Fruit fly (Drosophila melanogaster): ENCODE results near the gene CG6785.

The CG6785 gene

DNA sequence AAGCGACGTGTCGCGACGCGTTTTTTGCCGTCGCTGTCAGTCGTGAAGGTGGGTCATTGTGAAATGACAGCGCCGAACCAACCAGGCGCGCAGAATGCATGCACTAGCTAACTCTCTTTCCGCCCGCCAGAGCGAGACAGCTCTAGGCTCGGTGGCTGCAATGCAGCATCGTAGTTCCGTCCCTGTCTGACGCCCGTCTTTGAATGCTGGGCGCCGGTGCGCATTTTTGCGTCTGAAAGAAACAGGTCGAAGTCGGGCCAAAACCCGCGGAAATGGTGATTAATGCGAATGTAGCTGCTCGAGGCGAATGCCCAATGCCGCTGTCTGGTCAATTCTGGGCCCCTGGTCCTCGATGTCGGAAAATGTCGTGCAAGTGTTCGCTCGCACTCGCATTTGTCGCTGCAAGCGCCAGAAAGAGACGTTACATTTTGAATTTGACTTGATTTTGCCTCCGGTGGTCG is 37.6 kb downstream of the CG6785 start:
- TF ChIP-seq spab (GFP tag; optimal IDR thresholded peaks at IDR 0.05) (peak; percentile 73), Eip93F (GFP tag; optimal IDR thresholded peaks at IDR 0.05) (no peak), CG11902 (GFP tag; optimal IDR thresholded peaks at IDR 0.05) (no peak), CG11294 (GFP tag; IDR thresholded peaks at IDR 0.05) (no peak), CG11762 (GFP tag; optimal IDR thresholded peaks at IDR 0.05; ENCODE audit: insufficient read depth) (no peak), Sox14 (GFP tag; optimal IDR thresholded peaks at IDR 0.05) (peak; percentile 80), Hr4 (GFP tag; optimal IDR thresholded peaks at IDR 0.05) (peak; percentile 80), esn (GFP tag; optimal IDR thresholded peaks at IDR 0.05) (peak; percentile 53), CG7368 (GFP tag; optimal IDR thresholded peaks at IDR 0.05) (peak; percentile 56), net (GFP tag; optimal IDR thresholded peaks at IDR 0.05) (peak; percentile 75), Hr39 (GFP tag; optimal IDR thresholded peaks at IDR 0.05) (no peak), pdm3 (GFP tag; optimal IDR thresholded peaks at IDR 0.05) (peak; percentile 67), vri (GFP tag; optimal IDR thresholded peaks at IDR 0.05) (no peak), CG31627 (GFP tag; optimal IDR thresholded peaks at IDR 0.05) (peak; percentile 23), svp (GFP tag) (peak; percentile 99), CG6808 (GFP tag; optimal IDR thresholded peaks at IDR 0.05) (peak; percentile 82), dac (GFP tag; optimal IDR thresholded peaks at IDR 0.05) (peak; percentile 42), salr (GFP tag; optimal IDR thresholded peaks at IDR 0.05) (peak; percentile 34 to 37), Gug (GFP tag; IDR thresholded peaks at IDR 0.05) (no peak), Eip78C (GFP tag) (peak; percentile 91), CG6792 (GFP tag; optimal IDR thresholded peaks at IDR 0.05) (peak; percentile 7), CG3032 (tag; optimal IDR thresholded peaks at IDR 0.05) (peak; percentile 66), CG16779 (tag; optimal IDR thresholded peaks at IDR 0.05) (peak; percentile 54), Met (GFP tag; optimal IDR thresholded peaks at IDR 0.05) (peak; percentile 57), ss (GFP tag; optimal IDR thresholded peaks at IDR 0.05) (peak; percentile 86), CG1621 (tag; optimal IDR thresholded peaks at IDR 0.05) (peak; percentile 80), Blimp-1 (GFP tag; optimal IDR thresholded peaks at IDR 0.05) (peak; percentile 53), CG8319 (GFP tag; optimal IDR thresholded peaks at IDR 0.05) (peak; percentile 60), achi (GFP tag; optimal IDR thresholded peaks at IDR 0.05) (peak; percentile 43), topi (GFP tag; optimal IDR thresholded peaks at IDR 0.05) (peak; percentile 76), Eip75B (GFP tag; optimal IDR thresholded peaks at IDR 0.05) (peak; percentile 74), CG8632 (GFP tag; optimal IDR thresholded peaks at IDR 0.05) (peak; percentile 7), CG3919 (GFP tag; optimal IDR thresholded peaks at IDR 0.05) (peak; percentile 66), CG8119 (GFP tag; IDR thresholded peaks at IDR 0.05) (no peak), acj6 (GFP tag; optimal IDR thresholded peaks at IDR 0.05) (peak; percentile 17), Hr38 (GFP tag; optimal IDR thresholded peaks at IDR 0.05) (no peak), dsx (GFP tag; optimal IDR thresholded peaks at IDR 0.05; ENCODE audit: poor library complexity, severe bottlenecking) (peak; percentile 100), eg (GFP tag; IDR thresholded peaks at IDR 0.05) (no peak), CG10631 (GFP tag; optimal IDR thresholded peaks at IDR 0.05) (no peak), CG9139 (GFP tag; optimal IDR thresholded peaks at IDR 0.05) (peak; percentile 70), Sox15 (GFP tag; optimal IDR thresholded peaks at IDR 0.05) (no peak), CG6163 (GFP tag; IDR thresholded peaks at IDR 0.05) (no peak), CG6854 (GFP tag; optimal IDR thresholded peaks at IDR 0.05) (peak; percentile 90), CG32006 (GFP tag; optimal IDR thresholded peaks at IDR 0.05) (peak; percentile 68), CG10669 (GFP tag; optimal IDR thresholded peaks at IDR 0.05) (peak; percentile 66), Ets96B (tag; optimal IDR thresholded peaks at IDR 0.05) (peak; percentile 61), OdsH (GFP tag; optimal IDR thresholded peaks at IDR 0.05) (peak; percentile 24), fd85E (GFP tag; optimal IDR thresholded peaks at IDR 0.05) (peak; percentile 78), CG6276 (GFP tag; optimal IDR thresholded peaks at IDR 0.05) (peak; percentile 78), Sox102F (GFP tag; optimal IDR thresholded peaks at IDR 0.05) (peak; percentile 68), Ets21C (GFP tag; optimal IDR thresholded peaks at IDR 0.05) (peak; percentile 18), lz (GFP tag; optimal IDR thresholded peaks at IDR 0.05) (peak; percentile 49)

All from whole organism, prepupa.